Worm (Caenorhabditis elegans): Measurements from ENCODE around the gene C49G7.13.
"Not testable (repeated sequence)": the region's sequence is repeated elsewhere in the genome, so short reads cannot be mapped to it uniquely, and the experiment has no call there.

Gene C49G7.13

ce11 chrV:4063559-4064164 is 27.8 kb downstream of the C49G7.13 start:
- TF ChIP-seq ceh-44 (GFP tag; IDR thresholded peaks at IDR 0.05) = peak; percentile 39; the same call in 1 of the 2 replicates
- TF ChIP-seq lsy-2 (tag; optimal IDR thresholded peaks at IDR 0.05) = peak in 1 of 2 experiments; percentile 0
- TF ChIP-seq madf-9 (GFP tag; conservative IDR thresholded peaks at IDR 0.05) = peak; percentile 33; the same call in 1 of the 2 replicates
- peak; percentile 98 for TF ChIP-seq lin-38 (GFP tag; IDR thresholded peaks at IDR 0.05)
- peak; percentile 87; the same call in 1 of the 2 replicates for TF ChIP-seq ctbp-1 (GFP tag; IDR thresholded peaks at IDR 0.05)
- TF ChIP-seq vab-7 (GFP tag; IDR thresholded peaks at IDR 0.05) = peak; percentile 63
- TF ChIP-seq dmd-9 (GFP tag; IDR thresholded peaks at IDR 0.05) = 0 out of 2 replicates have a peak, but pooled peaks have one; percentile 39
- peak; percentile 70 for TF ChIP-seq dmd-6 (GFP tag; IDR thresholded peaks at IDR 0.05)
- peak; percentile 81; the same call in 1 of the 2 replicates for TF ChIP-seq ceh-20 (GFP tag; IDR thresholded peaks at IDR 0.05)
- TF ChIP-seq lin-29 (GFP tag; IDR thresholded peaks at IDR 0.05) = peak; percentile 77; the same call in 1 of the 2 replicates
- TF ChIP-seq rbr-2 (tag; optimal IDR thresholded peaks at IDR 0.05) = peak; percentile 40
- TF ChIP-seq snpc-1.2 (GFP tag; IDR thresholded peaks at IDR 0.05) = peak; percentile 38; the same call in 1 of the 2 replicates
- peak; percentile 86 for TF ChIP-seq nhr-42 (GFP tag; IDR thresholded peaks at IDR 0.05)
- peak; percentile 61; the same call in 1 of the 2 replicates for TF ChIP-seq pha-4 (GFP tag; IDR thresholded peaks at IDR 0.05)
- TF ChIP-seq pha-4 (tag; optimal IDR thresholded peaks at IDR 0.05) = not testable (repeated sequence)

- peak; percentile 85 for TF ChIP-seq lin-38 (GFP tag; IDR thresholded peaks at IDR 0.05)
These were observed 30.2 kb downstream of the C49G7.13 start for ce11 chrV:4066143-4066542.

- TF ChIP-seq lin-38 (GFP tag; IDR thresholded peaks at IDR 0.05) = peak; percentile 83
These were observed 32.0 kb downstream of the C49G7.13 start for ce11 chrV:4067876-4068275.

ce11 chrV:4073455-4073854 is 37.5 kb downstream of the C49G7.13 start, which contains the start of gene otpl-2:
Gene otpl-2 (plus strand): TSS chrV:4073755.
- TF ChIP-seq ZK546.5 (tag; optimal IDR thresholded peaks at IDR 0.05) = no peak
- no peak for TF ChIP-seq tra-1 (GFP tag; IDR thresholded peaks at IDR 0.05)
- TF ChIP-seq mes-2 (tag; optimal IDR thresholded peaks at IDR 0.05; ENCODE audit: poor library complexity, severe bottlenecking) = no peak
- no peak for TF ChIP-seq daf-8 (GFP tag; IDR thresholded peaks at IDR 0.05)
- no peak for TF ChIP-seq dmd-6 (GFP tag; IDR thresholded peaks at IDR 0.05)
- no peak for TF ChIP-seq gei-8 (GFP tag; optimal IDR thresholded peaks at IDR 0.05)
- no peak for TF ChIP-seq Y75B8A.6 (GFP tag; IDR thresholded peaks at IDR 0.05)
- no peak for TF ChIP-seq madf-9 (GFP tag; conservative IDR thresholded peaks at IDR 0.05)
- no peak for TF ChIP-seq F37D6.2 (tag; optimal IDR thresholded peaks at IDR 0.05)
- no peak for TF ChIP-seq ztf-11 (tag; optimal IDR thresholded peaks at IDR 0.05)
- TF ChIP-seq nhr-11 (tag; optimal IDR thresholded peaks at IDR 0.05) = no peak
- TF ChIP-seq T26A8.4 (GFP tag; IDR thresholded peaks at IDR 0.05) = no peak
- TF ChIP-seq daf-16 (GFP tag; optimal IDR thresholded peaks at IDR 0.05) = no peak
- TF ChIP-seq daf-16 (tag; optimal IDR thresholded peaks at IDR 0.05) = no peak
- no peak for TF ChIP-seq ZK337.2 (GFP tag; IDR thresholded peaks at IDR 0.05)
- no peak for TF ChIP-seq ama-1 (optimal IDR thresholded peaks at IDR 0.05)

ce11 chrV:4080546-4080945 is 44.6 kb downstream of the C49G7.13 start:
- peak in 1 of 2 experiments; percentile 93 for TF ChIP-seq unc-62 (GFP tag; optimal IDR thresholded peaks at IDR 0.05 in 1 of 2)
- TF ChIP-seq unc-62 (tag; optimal IDR thresholded peaks at IDR 0.05) = no peak
- no peak for TF ChIP-seq hlh-30 (tag; optimal IDR thresholded peaks at IDR 0.05; ENCODE audit: insufficient read depth)
